Fruit fly (Drosophila melanogaster) whole organism, embryonic: ENCODE data around the gene SmD2.

Source experiments
- CG33213 ChIP-seq: fragments of 200-800 bp; sonication (Bioruptor generic); optimal IDR thresholded peaks from 3 replicates; lab custom pipeline; 2016; ENCODE audit warnings: missing biosample characterization, missing genetic modification characterization
- CG4820 ChIP-seq: fragments of 200-800 bp; sonication (Bioruptor generic); optimal IDR thresholded peaks from 3 replicates; lab custom pipeline; 2016; ENCODE audit warnings: missing biosample characterization, missing genetic modification characterization
- Elba2 ChIP-seq: fragments of 200-800 bp; sonication (Bioruptor generic); optimal IDR thresholded peaks from 3 replicates; lab custom pipeline; 2016; ENCODE audit warnings: missing biosample characterization, missing genetic modification characterization
- ap ChIP-seq: fragments of 200-800 bp; sonication (Bioruptor generic); IDR thresholded peaks from 2 replicates; pipeline ENCODE4 v1.3.6; 2022; ENCODE audit warnings: missing biosample characterization, missing genetic modification characterization

dm6 chr3R:6301257-6301839, 44.4 kb downstream of the SmD2 start, which contains the start of gene Osi15:
- no peak for TF ChIP-seq CG33213 (GFP tag; lab: Kevin White, UChicago)
- no peak for TF ChIP-seq CG4820
- TF ChIP-seq ap, result no peak
- TF ChIP-seq Elba2, result no peak
